Fruit fly (Drosophila melanogaster) whole organism, embryonic: Measurements from ENCODE around the gene CG7377.

Source experiments
- ATbp ChIP-seq: fragments of 200-800 bp; sonication (Bioruptor generic); optimal IDR thresholded peaks from 2 replicates; lab custom pipeline; 2017; ENCODE audit warnings: missing biosample characterization, mild to moderate bottlenecking, missing genetic modification characterization, missing genetic modification reagents
- CG11504 ChIP-seq: fragments of 200-800 bp; sonication (Bioruptor generic); optimal IDR thresholded peaks from 3 replicates; lab custom pipeline; 2019; ENCODE audit warnings: missing biosample characterization, mild to moderate bottlenecking, missing genetic modification characterization, moderate library complexity
- CG11696 ChIP-seq: fragments of 200-800 bp; sonication (Bioruptor generic); IDR thresholded peaks from 2 replicates; pipeline ENCODE4 v1.3.6; 2022; ENCODE audit warnings: missing biosample characterization, missing genetic modification characterization
- CG11723 ChIP-seq: fragments of 200-800 bp; sonication (Bioruptor generic); optimal IDR thresholded peaks from 2 replicates; lab custom pipeline; 2017; ENCODE audit warnings: missing biosample characterization, mild to moderate bottlenecking, missing genetic modification characterization
- CG12299 ChIP-seq: fragments of 200-800 bp; sonication (Bioruptor generic); optimal IDR thresholded peaks from 2 replicates; lab custom pipeline; 2018; ENCODE audit warnings: missing biosample characterization, mild to moderate bottlenecking, missing genetic modification characterization
- CG13424 ChIP-seq: fragments of 200-800 bp; sonication (Bioruptor generic); optimal IDR thresholded peaks from 2 replicates; lab custom pipeline; 2019; ENCODE audit warnings: missing biosample characterization, mild to moderate bottlenecking, missing genetic modification characterization, moderate library complexity
- CG14050 ChIP-seq: fragments of 200-800 bp; sonication (Bioruptor generic); IDR thresholded peaks from 3 replicates; pipeline ENCODE4 v1.3.6; 2022; ENCODE audit warnings: missing biosample characterization, missing genetic modification characterization
- CG14441 ChIP-seq: fragments of 200-800 bp; sonication (Bioruptor generic); IDR thresholded peaks from 2 replicates; pipeline ENCODE4 v1.3.6; 2022; ENCODE audit warnings: missing biosample characterization, missing genetic modification characterization
- CG14965 ChIP-seq: fragments of 200-800 bp; sonication (Bioruptor generic); optimal IDR thresholded peaks from 2 replicates; lab custom pipeline; 2016; ENCODE audit warnings: missing biosample characterization, missing genetic modification characterization, borderline replicate concordance
- CG15073 ChIP-seq: fragments of 200-800 bp; sonication (Bioruptor generic); optimal IDR thresholded peaks from 2 replicates; lab custom pipeline; 2016; ENCODE audit warnings: missing biosample characterization, missing genetic modification characterization
- CG1602 ChIP-seq: fragments of 200-800 bp; sonication (Bioruptor generic); optimal IDR thresholded peaks from 3 replicates; lab custom pipeline; 2016; ENCODE audit warnings: missing biosample characterization, missing genetic modification characterization
- CG17328 ChIP-seq: fragments of 200-800 bp; sonication (Bioruptor generic); IDR thresholded peaks from 2 replicates; pipeline ENCODE4 v1.3.6; 2022; ENCODE audit warnings: missing biosample characterization, missing genetic modification characterization
- CG17359 ChIP-seq: fragments of 200-800 bp; sonication (Bioruptor generic); optimal IDR thresholded peaks from 3 replicates; lab custom pipeline; 2018; ENCODE audit warnings: missing biosample characterization, mild to moderate bottlenecking, missing genetic modification characterization, moderate library complexity
- CG1832 ChIP-seq: fragments of 200-800 bp; sonication (Bioruptor generic); optimal IDR thresholded peaks from 2 replicates; lab custom pipeline; 2017; ENCODE audit warnings: missing biosample characterization, mild to moderate bottlenecking, missing genetic modification characterization, inconsistent platforms
- CG6689 ChIP-seq: fragments of 200-800 bp; sonication (Bioruptor generic); IDR thresholded peaks from 2 replicates; pipeline ENCODE4 v1.3.6; 2022; ENCODE audit warnings: missing biosample characterization, missing genetic modification characterization
- CG7786 ChIP-seq: fragments of 200-800 bp; sonication (Bioruptor generic); optimal IDR thresholded peaks from 2 replicates; lab custom pipeline; 2016; ENCODE audit warnings: missing biosample characterization, missing genetic modification characterization
- CG7963 ChIP-seq: fragments of 200-800 bp; sonication (Bioruptor generic); IDR thresholded peaks from 3 replicates; pipeline ENCODE4 v1.3.6; 2022; ENCODE audit warnings: missing biosample characterization, missing genetic modification characterization; ENCODE audit not compliant: partially characterized antibody
- CG8089 ChIP-seq: fragments of 200-800 bp; sonication (Bioruptor generic); optimal IDR thresholded peaks from 3 replicates; lab custom pipeline; 2016; ENCODE audit warnings: missing biosample characterization, missing genetic modification characterization
- CG8924 ChIP-seq: fragments of 200-800 bp; optimal IDR thresholded peaks from 3 replicates; lab custom pipeline; 2019; ENCODE audit warnings: missing biosample characterization, mild to moderate bottlenecking, missing genetic modification characterization, moderate library complexity
- CG9797 ChIP-seq: fragments of 200-800 bp; sonication (Bioruptor generic); optimal IDR thresholded peaks from 3 replicates; lab custom pipeline; 2018; ENCODE audit warnings: missing biosample characterization, mild to moderate bottlenecking, missing genetic modification characterization
- CG9932 ChIP-seq: fragments of 200-800 bp; sonication (Bioruptor generic); IDR thresholded peaks from 2 replicates; pipeline ENCODE4 v1.3.6; 2022; ENCODE audit warnings: missing biosample characterization, missing genetic modification characterization
- D19A ChIP-seq: fragments of 200-800 bp; optimal IDR thresholded peaks from 3 replicates; lab custom pipeline; 2019; ENCODE audit warnings: missing biosample characterization, mild to moderate bottlenecking, missing genetic modification characterization, moderate library complexity
- Dbx ChIP-seq: fragments of 200-800 bp; sonication (Bioruptor generic); IDR thresholded peaks from 3 replicates; pipeline ENCODE4 v1.3.6; 2022; ENCODE audit warnings: missing biosample characterization, missing genetic modification characterization
- Hand ChIP-seq: fragments of 200-800 bp; sonication (Bioruptor generic); optimal IDR thresholded peaks from 2 replicates; lab custom pipeline; 2017; ENCODE audit warnings: mild to moderate bottlenecking, missing biosample characterization, missing genetic modification reagents, missing genetic modification characterization
- MTF-1 ChIP-seq: fragments of 200-800 bp; sonication (Bioruptor generic); optimal IDR thresholded peaks from 2 replicates; lab custom pipeline; 2018; ENCODE audit warnings: missing biosample characterization, mild to moderate bottlenecking, missing genetic modification characterization, borderline replicate concordance
- Meics ChIP-seq: fragments of 200-800 bp; sonication (Bioruptor generic); optimal IDR thresholded peaks from 2 replicates; lab custom pipeline; 2017; ENCODE audit warnings: missing biosample characterization, mild to moderate bottlenecking, missing genetic modification characterization
- Nf-YA ChIP-seq: fragments of 200-800 bp; sonication (Bioruptor generic); IDR thresholded peaks from 2 replicates; pipeline ENCODE4 v1.3.6; 2022; ENCODE audit warnings: missing biosample characterization, missing genetic modification characterization
- NfI ChIP-seq: fragments of 200-800 bp; sonication (Bioruptor generic); optimal IDR thresholded peaks from 3 replicates; lab custom pipeline; 2018; ENCODE audit warnings: missing biosample characterization, mild to moderate bottlenecking, missing genetic modification characterization, moderate library complexity
- PHDP ChIP-seq: fragments of 200-800 bp; sonication (Bioruptor generic); optimal IDR thresholded peaks from 3 replicates; lab custom pipeline; 2018; ENCODE audit warnings: missing biosample characterization, mild to moderate bottlenecking, missing genetic modification characterization, moderate library complexity
- Ssrp ChIP-seq: fragments of 200-800 bp; sonication (Bioruptor generic); optimal IDR thresholded peaks from 2 replicates; lab custom pipeline; 2018; ENCODE audit warnings: missing biosample characterization, mild to moderate bottlenecking, missing genetic modification characterization, moderate library complexity
- bab2 ChIP-seq: fragments of 200-800 bp; sonication (Bioruptor generic); optimal IDR thresholded peaks from 2 replicates; lab custom pipeline; 2016; ENCODE audit warnings: missing biosample characterization, missing genetic modification characterization
- crp ChIP-seq, 2 experiments: fragments of 200-800 bp; sonication (Bioruptor generic); optimal IDR thresholded peaks; 2 replicates in 1 of 2; 3 replicates in 1 of 2; lab custom pipeline; 2017; ENCODE audit warnings: missing biosample characterization in 2 of 2, missing genetic modification characterization in 2 of 2, mild to moderate bottlenecking in 1 of 2, moderate library complexity in 1 of 2
- dimm ChIP-seq: fragments of 200-800 bp; sonication (Bioruptor generic); IDR thresholded peaks from 2 replicates; pipeline ENCODE4 v1.3.6; 2022; ENCODE audit warnings: missing biosample characterization, missing genetic modification characterization
- en ChIP-seq: fragments of 200-800 bp; sonication (Bioruptor generic); optimal IDR thresholded peaks from 2 replicates; lab custom pipeline; 2016; ENCODE audit warnings: missing biosample characterization, missing genetic modification characterization
- hbn ChIP-seq: fragments of 200-800 bp; sonication (Bioruptor generic); IDR thresholded peaks from 2 replicates; pipeline ENCODE4 v1.3.6; 2022; ENCODE audit warnings: missing biosample characterization, missing genetic modification characterization; ENCODE audit not compliant: partially characterized antibody
- inv ChIP-seq: fragments of 200-800 bp; sonication (Bioruptor generic); IDR thresholded peaks from 2 replicates; pipeline ENCODE4 v1.3.6; 2022; ENCODE audit warnings: missing biosample characterization, missing genetic modification characterization; ENCODE audit not compliant: partially characterized antibody
- lilli ChIP-seq: fragments of 200-800 bp; sonication (Bioruptor generic); optimal IDR thresholded peaks from 3 replicates; lab custom pipeline; 2016; ENCODE audit warnings: missing biosample characterization, missing genetic modification characterization
- luna ChIP-seq: fragments of 200-800 bp; sonication (Bioruptor generic); optimal IDR thresholded peaks from 2 replicates; lab custom pipeline; 2016; ENCODE audit warnings: missing biosample characterization, missing genetic modification characterization
- oc ChIP-seq: fragments of 200-800 bp; sonication (Bioruptor generic); optimal IDR thresholded peaks from 2 replicates; lab custom pipeline; 2018; ENCODE audit warnings: missing biosample characterization, mild to moderate bottlenecking, missing genetic modification characterization, moderate library complexity
- pb ChIP-seq: fragments of 200-800 bp; sonication (Bioruptor generic); optimal IDR thresholded peaks from 3 replicates; lab custom pipeline; 2016; ENCODE audit warnings: missing biosample characterization, missing genetic modification characterization
- peb ChIP-seq: fragments of 200-800 bp; sonication (Bioruptor generic); IDR thresholded peaks from 2 replicates; pipeline ENCODE4 v1.3.6; 2022; ENCODE audit warnings: missing biosample characterization, missing genetic modification characterization
- phol ChIP-seq: fragments of 200-800 bp; sonication (Bioruptor generic); optimal IDR thresholded peaks from 3 replicates; lab custom pipeline; 2018; ENCODE audit warnings: missing biosample characterization, mild to moderate bottlenecking, missing genetic modification characterization, moderate library complexity
- pnt ChIP-seq: fragments of 200-800 bp; sonication (Bioruptor generic); optimal IDR thresholded peaks from 3 replicates; lab custom pipeline; 2016; ENCODE audit warnings: missing biosample characterization, missing genetic modification characterization
- scrt ChIP-seq: fragments of 200-800 bp; sonication (Bioruptor generic); optimal IDR thresholded peaks from 2 replicates; lab custom pipeline; 2018; ENCODE audit warnings: missing biosample characterization, mild to moderate bottlenecking, missing genetic modification characterization, moderate library complexity
- stc ChIP-seq: fragments of 200-800 bp; sonication (Bioruptor generic); IDR thresholded peaks from 2 replicates; pipeline ENCODE4 v1.3.6; 2022; ENCODE audit warnings: missing biosample characterization, missing genetic modification characterization
- tup ChIP-seq: fragments of 200-800 bp; sonication (Bioruptor generic); optimal IDR thresholded peaks from 2 replicates; lab custom pipeline; 2016; ENCODE audit warnings: missing biosample characterization, mild to moderate bottlenecking, missing genetic modification characterization, moderate library complexity
- wor ChIP-seq: fragments of 200-800 bp; sonication (Bioruptor generic); IDR thresholded peaks from 2 replicates; pipeline ENCODE4 v1.3.6; 2022; ENCODE audit warnings: missing biosample characterization, missing genetic modification characterization
- zen ChIP-seq: fragments of 200-800 bp; sonication (Bioruptor generic); optimal IDR thresholded peaks from 3 replicates; lab custom pipeline; 2018; ENCODE audit warnings: missing biosample characterization, mild to moderate bottlenecking, missing genetic modification characterization, moderate library complexity

CG7377 gene

dm6 chr3L:11587720-11588580 lies 1.5 kb upstream of the CG7377 start, which contains the start of gene rt (continued):
- peak; percentile 68 for TF ChIP-seq Ssrp
- TF ChIP-seq tup (GFP tag; lab: Kevin White, UChicago): no peak
- peak; percentile 28 for TF ChIP-seq CG8924
- TF ChIP-seq inv (GFP tag; lab: Robert Waterston, UW): no peak
- peak; percentile 32 for TF ChIP-seq NfI
- TF ChIP-seq CG8089: no peak
- peak; percentile 70 for TF ChIP-seq CG13424 (tag; lab: Kevin White, UChicago)
- peak; percentile 45; the same call in 1 of the 2 replicates for TF ChIP-seq peb (GFP tag; lab: Robert Waterston, UW)
- TF ChIP-seq CG14050 (GFP tag; lab: Robert Waterston, UW): no peak
- no peak for TF ChIP-seq CG7963
- no peak for TF ChIP-seq CG15073
- peak; percentile 6 for TF ChIP-seq zen
- TF ChIP-seq wor (GFP tag; lab: Robert Waterston, UW): peak; percentile 42; the same call in 1 of the 2 replicates
- TF ChIP-seq oc (tag; lab: Kevin White, UChicago): no peak
- TF ChIP-seq CG11723: peak; percentile 8
- TF ChIP-seq hbn (GFP tag; lab: Robert Waterston, UW): no peak
- TF ChIP-seq CG1602: peak; percentile 38
- 0 out of 2 replicates have a peak, but pooled peaks have one; percentile 24 for TF ChIP-seq stc
- TF ChIP-seq CG14965: no peak
- TF ChIP-seq en (GFP tag; lab: Kevin White, UChicago): no peak
- no peak for TF ChIP-seq crp (GFP tag; optimal IDR thresholded peaks at IDR 0.05; lab: Kevin White, UChicago)
- no peak for TF ChIP-seq Hand (GFP tag; lab: Kevin White, UChicago)
- no peak; the same call in 1 of the 2 replicates for TF ChIP-seq CG6689
- no peak for TF ChIP-seq pnt (GFP tag; lab: Kevin White, UChicago)
- peak; percentile 13 for TF ChIP-seq MTF-1 (GFP tag; lab: Kevin White, UChicago)
- TF ChIP-seq phol (tag; lab: Kevin White, UChicago): peak; percentile 78
- peak; percentile 61 for TF ChIP-seq ATbp (GFP tag; lab: Kevin White, UChicago)
- TF ChIP-seq dimm: no peak
- no peak for TF ChIP-seq CG9797 (GFP tag; lab: Kevin White, UChicago)
- peak; percentile 14 for TF ChIP-seq bab2 (GFP tag; lab: Kevin White, UChicago)
- peak; percentile 29 for TF ChIP-seq Meics (GFP tag; lab: Kevin White, UChicago)
- TF ChIP-seq luna (GFP tag; lab: Kevin White, UChicago): no peak
- no peak for TF ChIP-seq CG9932 (GFP tag; lab: Robert Waterston, UW)
- no peak for TF ChIP-seq CG1832 (GFP tag; lab: Kevin White, UChicago)
- no peak for TF ChIP-seq CG14441 (GFP tag; lab: Robert Waterston, UW)
- no peak for TF ChIP-seq pb (GFP tag; lab: Kevin White, UChicago)
- TF ChIP-seq Dbx (GFP tag; lab: Robert Waterston, UW): no peak
- peak; percentile 31 for TF ChIP-seq CG17359 (tag; lab: Kevin White, UChicago)
- TF ChIP-seq CG11696: no peak
- TF ChIP-seq D19A (tag; lab: Kevin White, UChicago): peak; percentile 58
- peak; percentile 66 for TF ChIP-seq CG11504 (tag; lab: Kevin White, UChicago)
- TF ChIP-seq scrt: peak; percentile 20
- TF ChIP-seq CG12299 (tag; lab: Kevin White, UChicago): no peak
- TF ChIP-seq lilli: peak; percentile 47
- TF ChIP-seq PHDP (tag; lab: Kevin White, UChicago): peak; percentile 41
- peak; percentile 65 for TF ChIP-seq CG17328 (GFP tag; lab: Robert Waterston, UW)
- TF ChIP-seq Nf-YA (GFP tag; lab: Robert Waterston, UW): peak; percentile 58; the same call in 1 of the 2 replicates
- TF ChIP-seq CG7786 (GFP tag; lab: Kevin White, UChicago): no peak
